Worm (Caenorhabditis elegans) whole organism, L1 larva: Measurements from ENCODE around the gene Y54F10AM.6.

ENCODE experiments used
- ceh-82 ChIP-seq, 3 experiments: fragments of 150-350 bp in 1 of 3; sonication (generic microtip) in 2 of 3; optimal IDR thresholded peaks; 2 replicates each; lab custom pipeline; 2014 to 2017; ENCODE audit warnings: missing biosample characterization in 3 of 3, missing genetic modification characterization in 3 of 3
- lin-13 ChIP-seq: fragments of 150-350 bp; optimal IDR thresholded peaks from 2 replicates; lab custom pipeline; 2014; ENCODE audit warnings: missing biosample characterization, missing genetic modification reagents, missing genetic modification characterization
- lin-14 ChIP-seq: fragments of 200-800 bp; sonication (Bioruptor generic); optimal IDR thresholded peaks from 2 replicates; lab custom pipeline; 2018; ENCODE audit warnings: mild to moderate bottlenecking, missing genetic modification characterization, moderate library complexity, missing compliant biosample characterization
- nhr-11 ChIP-seq: fragments of 150-350 bp; optimal IDR thresholded peaks from 2 replicates; lab custom pipeline; 2014; ENCODE audit warnings: missing biosample characterization, missing genetic modification characterization

DNA sequence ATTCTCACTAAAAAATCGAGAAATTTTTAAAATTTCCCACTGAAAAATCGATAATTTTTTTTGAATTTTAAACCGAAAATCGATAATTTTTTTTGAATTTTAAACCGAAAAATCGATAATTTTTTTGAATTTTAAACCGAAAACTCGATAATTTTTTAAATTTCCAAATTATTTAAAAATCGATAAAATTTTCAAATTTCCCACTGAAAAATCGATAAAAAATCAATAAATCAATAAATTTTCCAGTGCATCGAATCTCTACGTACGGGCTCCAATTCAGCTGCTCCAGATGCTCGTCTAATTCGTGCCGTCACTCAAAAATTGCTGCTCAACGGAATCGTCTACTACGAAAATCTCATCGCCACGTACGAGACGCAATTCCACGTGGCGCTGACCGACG is 30.0 kb upstream of the Y54F10AM.6 start:
- TF ChIP-seq lin-13 = no peak
- TF ChIP-seq lin-14 = no peak
- TF ChIP-seq ceh-82 (tag; optimal IDR thresholded peaks at IDR 0.05; lab: Kevin White, UChicago) = no peak
- no peak for TF ChIP-seq nhr-11 (tag; lab: Kevin White, UChicago)
